Worm (Caenorhabditis elegans): ENCODE measurements around the gene nhr-188.

DNA sequence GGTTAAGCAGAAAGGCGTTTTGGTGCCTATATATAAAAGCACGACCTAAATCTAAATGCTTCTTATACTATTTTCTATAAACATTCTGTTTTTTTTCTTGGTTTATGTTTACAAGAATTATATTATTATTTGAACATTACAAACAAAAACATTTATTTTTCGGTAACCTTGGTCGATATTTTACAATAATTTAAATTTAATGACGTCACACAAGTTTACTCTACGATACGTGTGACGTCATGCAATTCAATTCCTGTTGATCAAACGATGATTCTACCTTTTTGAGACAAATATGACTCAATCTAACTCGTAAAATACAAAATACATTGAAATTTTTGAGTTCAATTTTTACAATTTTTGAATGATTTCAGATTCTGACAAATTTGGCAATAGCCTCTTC, 38.4 kb upstream of the nhr-188 start:
- no peak for TF ChIP-seq daf-19 (GFP tag; conservative IDR thresholded peaks at IDR 0.05)
- TF ChIP-seq zfp-2 (tag; optimal IDR thresholded peaks at IDR 0.05), result no peak
- no peak for TF ChIP-seq nhr-76 (tag; optimal IDR thresholded peaks at IDR 0.05)
- no peak for TF ChIP-seq egl-43 (GFP tag; IDR thresholded peaks at IDR 0.05)
- no peak for TF ChIP-seq duxl-1 (tag; optimal IDR thresholded peaks at IDR 0.05; ENCODE audit: poor library complexity)
- TF ChIP-seq dpl-1 (GFP tag; optimal IDR thresholded peaks at IDR 0.05), result no peak
- no peak for TF ChIP-seq lsy-2 (tag; optimal IDR thresholded peaks at IDR 0.05)
